Fruit fly (Drosophila melanogaster) whole organism, embryonic: ENCODE data around the gene CG2614.

ENCODE experiments used
- Ada2b ChIP-seq: fragments of 200-800 bp; sonication (Bioruptor generic); IDR thresholded peaks from 2 replicates; pipeline ENCODE4 v1.3.6; 2022; ENCODE audit warnings: missing biosample characterization, missing genetic modification characterization
- CG10147 ChIP-seq: fragments of 200-800 bp; sonication (Bioruptor generic); optimal IDR thresholded peaks from 2 replicates; lab custom pipeline; 2019; ENCODE audit warnings: missing biosample characterization, mild to moderate bottlenecking, missing genetic modification characterization, moderate library complexity
- CG10267 ChIP-seq: fragments of 200-800 bp; sonication (Bioruptor generic); optimal IDR thresholded peaks from 2 replicates; lab custom pipeline; 2018; ENCODE audit warnings: missing biosample characterization, mild to moderate bottlenecking, missing genetic modification characterization, moderate library complexity
- CG10321 ChIP-seq: fragments of 200-800 bp; sonication (Bioruptor generic); IDR thresholded peaks from 2 replicates; pipeline ENCODE4 v1.3.6; 2022; ENCODE audit warnings: missing biosample characterization, missing genetic modification characterization
- CG10543 ChIP-seq: fragments of 200-800 bp; sonication (Bioruptor generic); optimal IDR thresholded peaks from 3 replicates; lab custom pipeline; 2017; ENCODE audit warnings: missing biosample characterization, mild to moderate bottlenecking, missing genetic modification characterization, moderate library complexity
- CG11093 ChIP-seq: fragments of 200-800 bp; sonication (Bioruptor generic); IDR thresholded peaks from 3 replicates; pipeline ENCODE4 v1.3.6; 2022; ENCODE audit warnings: missing biosample characterization, missing genetic modification characterization
- CG12236 ChIP-seq: fragments of 200-800 bp; sonication (Bioruptor generic); optimal IDR thresholded peaks from 2 replicates; lab custom pipeline; 2016; ENCODE audit warnings: missing biosample characterization, missing genetic modification characterization
- CG13424 ChIP-seq: fragments of 200-800 bp; sonication (Bioruptor generic); optimal IDR thresholded peaks from 2 replicates; lab custom pipeline; 2019; ENCODE audit warnings: missing biosample characterization, mild to moderate bottlenecking, missing genetic modification characterization, moderate library complexity
- CG15073 ChIP-seq: fragments of 200-800 bp; sonication (Bioruptor generic); optimal IDR thresholded peaks from 2 replicates; lab custom pipeline; 2016; ENCODE audit warnings: missing biosample characterization, missing genetic modification characterization
- CG15479 ChIP-seq: fragments of 200-800 bp; sonication (Bioruptor generic); optimal IDR thresholded peaks from 3 replicates; lab custom pipeline; 2019; ENCODE audit warnings: missing biosample characterization, mild to moderate bottlenecking, missing genetic modification characterization, moderate library complexity
- CG16863 ChIP-seq: fragments of 200-800 bp; sonication (Bioruptor generic); optimal IDR thresholded peaks from 3 replicates; lab custom pipeline; 2016; ENCODE audit warnings: missing biosample characterization, missing genetic modification characterization
- CG17361 ChIP-seq: fragments of 200-800 bp; sonication (Bioruptor generic); IDR thresholded peaks from 3 replicates; pipeline ENCODE4 v1.3.6; 2022; ENCODE audit warnings: missing biosample characterization, missing genetic modification characterization
- CG17802 ChIP-seq: fragments of 200-800 bp; sonication (Bioruptor generic); optimal IDR thresholded peaks from 2 replicates; lab custom pipeline; 2018; ENCODE audit warnings: missing biosample characterization, mild to moderate bottlenecking, missing genetic modification characterization, moderate library complexity
- CG2199 ChIP-seq: fragments of 200-800 bp; sonication (Bioruptor generic); IDR thresholded peaks from 3 replicates; pipeline ENCODE4 v1.3.6; 2022; ENCODE audit warnings: missing biosample characterization, missing genetic modification characterization
- CG3065 ChIP-seq: fragments of 200-800 bp; sonication (Bioruptor generic); optimal IDR thresholded peaks from 2 replicates; lab custom pipeline; 2016; ENCODE audit warnings: missing biosample characterization, missing genetic modification characterization
- CG34224 ChIP-seq: fragments of 200-800 bp; sonication (Bioruptor generic); IDR thresholded peaks from 3 replicates; pipeline ENCODE4 v1.3.6; 2022; ENCODE audit warnings: missing biosample characterization, missing genetic modification characterization; ENCODE audit not compliant: partially characterized antibody
- CG7271 ChIP-seq: fragments of 200-800 bp; sonication (Bioruptor generic); optimal IDR thresholded peaks from 2 replicates; lab custom pipeline; 2018; ENCODE audit warnings: missing biosample characterization, mild to moderate bottlenecking, missing genetic modification characterization, moderate library complexity
- CG8089 ChIP-seq: fragments of 200-800 bp; sonication (Bioruptor generic); optimal IDR thresholded peaks from 3 replicates; lab custom pipeline; 2016; ENCODE audit warnings: missing biosample characterization, missing genetic modification characterization
- CG8388 ChIP-seq: fragments of 200-800 bp; sonication (Bioruptor generic); optimal IDR thresholded peaks from 2 replicates; lab custom pipeline; 2019; ENCODE audit warnings: missing biosample characterization, mild to moderate bottlenecking, missing genetic modification characterization, moderate library complexity
- CG9609 ChIP-seq: fragments of 200-800 bp; sonication (Bioruptor generic); optimal IDR thresholded peaks from 3 replicates; lab custom pipeline; 2016; ENCODE audit warnings: missing biosample characterization, missing genetic modification characterization
- D19A ChIP-seq: fragments of 200-800 bp; optimal IDR thresholded peaks from 3 replicates; lab custom pipeline; 2019; ENCODE audit warnings: missing biosample characterization, mild to moderate bottlenecking, missing genetic modification characterization, moderate library complexity
- Dip2 ChIP-seq: fragments of 200-800 bp; sonication (Bioruptor generic); IDR thresholded peaks from 2 replicates; pipeline ENCODE4 v1.3.6; 2022; ENCODE audit warnings: missing biosample characterization, missing genetic modification characterization
- HHEX ChIP-seq: fragments of 200-800 bp; sonication (Bioruptor generic); optimal IDR thresholded peaks from 3 replicates; lab custom pipeline; 2017; ENCODE audit warnings: missing biosample characterization, mild to moderate bottlenecking, missing genetic modification characterization, missing genetic modification reagents
- HLH4C ChIP-seq: fragments of 200-800 bp; sonication (Bioruptor generic); IDR thresholded peaks from 3 replicates; pipeline ENCODE4 v1.3.6; 2022; ENCODE audit warnings: missing biosample characterization, missing genetic modification characterization; ENCODE audit not compliant: partially characterized antibody
- Hand ChIP-seq: fragments of 200-800 bp; sonication (Bioruptor generic); optimal IDR thresholded peaks from 2 replicates; lab custom pipeline; 2017; ENCODE audit warnings: mild to moderate bottlenecking, missing biosample characterization, missing genetic modification reagents, missing genetic modification characterization
- Hmx ChIP-seq: fragments of 200-800 bp; sonication (Bioruptor generic); optimal IDR thresholded peaks from 2 replicates; lab custom pipeline; 2016; ENCODE audit warnings: missing biosample characterization, missing genetic modification characterization
- Nf-YB ChIP-seq: fragments of 200-800 bp; sonication (Bioruptor generic); optimal IDR thresholded peaks from 3 replicates; lab custom pipeline; 2019; ENCODE audit warnings: missing biosample characterization, mild to moderate bottlenecking, missing genetic modification characterization, moderate library complexity
- NfI ChIP-seq: fragments of 200-800 bp; sonication (Bioruptor generic); optimal IDR thresholded peaks from 3 replicates; lab custom pipeline; 2018; ENCODE audit warnings: missing biosample characterization, mild to moderate bottlenecking, missing genetic modification characterization, moderate library complexity
- Ravus ChIP-seq: fragments of 200-800 bp; sonication (Bioruptor generic); IDR thresholded peaks from 2 replicates; pipeline ENCODE4 v1.3.6; 2022; ENCODE audit warnings: missing biosample characterization, missing genetic modification characterization
- Sry-δ ChIP-seq: fragments of 200-800 bp; sonication (Bioruptor generic); optimal IDR thresholded peaks from 2 replicates; lab custom pipeline; 2016; ENCODE audit warnings: missing biosample characterization, missing genetic modification characterization
- Usf ChIP-seq: fragments of 200-800 bp; sonication (Bioruptor generic); optimal IDR thresholded peaks from 2 replicates; lab custom pipeline; 2017; ENCODE audit warnings: missing genotype, missing biosample characterization, missing genetic modification characterization
- Vsx1 ChIP-seq: fragments of 200-800 bp; sonication (Bioruptor generic); optimal IDR thresholded peaks from 2 replicates; lab custom pipeline; 2017; ENCODE audit warnings: missing biosample characterization, mild to moderate bottlenecking, missing genetic modification characterization, missing genetic modification reagents
- Xbp1 ChIP-seq: fragments of 200-800 bp; sonication (Bioruptor generic); optimal IDR thresholded peaks from 3 replicates; lab custom pipeline; 2016; ENCODE audit warnings: missing biosample characterization, mild to moderate bottlenecking, missing genetic modification characterization
- ab ChIP-seq: fragments of 200-800 bp; sonication (Bioruptor generic); optimal IDR thresholded peaks from 2 replicates; lab custom pipeline; 2016; ENCODE audit warnings: missing biosample characterization, missing genetic modification characterization
- ac ChIP-seq: fragments of 200-800 bp; sonication (Bioruptor generic); optimal IDR thresholded peaks from 3 replicates; lab custom pipeline; 2017; ENCODE audit warnings: missing biosample characterization, mild to moderate bottlenecking, missing genetic modification characterization
- ase ChIP-seq: fragments of 200-800 bp; sonication (Bioruptor generic); IDR thresholded peaks from 3 replicates; pipeline ENCODE4 v1.3.6; 2022; ENCODE audit warnings: missing biosample characterization, missing genetic modification characterization
- bcd ChIP-seq: fragments of 200-800 bp; sonication (Bioruptor generic); optimal IDR thresholded peaks from 2 replicates; lab custom pipeline; 2017; ENCODE audit warnings: missing biosample characterization, mild to moderate bottlenecking, missing genetic modification characterization
- cad ChIP-seq: fragments of >200 bp; optimal IDR thresholded peaks from 2 replicates; lab custom pipeline; 2017; ENCODE audit warnings: missing biosample characterization, missing genetic modification characterization
- chif ChIP-seq, 2 experiments: fragments of 200-800 bp; sonication (Bioruptor generic); optimal IDR thresholded peaks; 3 replicates each; lab custom pipeline; 2016; ENCODE audit warnings: missing biosample characterization in 2 of 2, missing genetic modification characterization in 2 of 2
- croc ChIP-seq: fragments of 200-800 bp; sonication (Bioruptor generic); conservative IDR thresholded peaks from 3 replicates; pipeline ENCODE4 v1.3.6; 2022; ENCODE audit warnings: missing biosample characterization, missing genetic modification characterization
- danr ChIP-seq: fragments of 200-800 bp; sonication (Bioruptor generic); IDR thresholded peaks from 2 replicates; pipeline ENCODE4 v1.3.6; 2022; ENCODE audit warnings: missing biosample characterization, missing genetic modification characterization
- ems ChIP-seq: fragments of 200-800 bp; sonication (Bioruptor generic); optimal IDR thresholded peaks from 3 replicates; lab custom pipeline; 2016; ENCODE audit warnings: missing biosample characterization, missing genetic modification characterization
- esg ChIP-seq: fragments of 200-800 bp; sonication (Bioruptor generic); conservative IDR thresholded peaks from 2 replicates; pipeline ENCODE4 v1.3.6; 2022; ENCODE audit warnings: missing biosample characterization, missing genetic modification characterization
- grau ChIP-seq: fragments of 200-800 bp; optimal IDR thresholded peaks from 3 replicates; lab custom pipeline; 2019; ENCODE audit warnings: missing biosample characterization, mild to moderate bottlenecking, missing genetic modification characterization, moderate library complexity
- jumu ChIP-seq: fragments of 200-800 bp; sonication (Bioruptor generic); optimal IDR thresholded peaks from 3 replicates; lab custom pipeline; 2016; ENCODE audit warnings: missing biosample characterization, missing genetic modification characterization
- kay ChIP-seq: fragments of 200-800 bp; sonication (Bioruptor generic); optimal IDR thresholded peaks from 2 replicates; lab custom pipeline; 2016; ENCODE audit warnings: missing biosample characterization, missing genetic modification characterization
- lmd ChIP-seq: fragments of 200-800 bp; sonication (Bioruptor generic); IDR thresholded peaks from 2 replicates; pipeline ENCODE4 v1.3.6; 2022; ENCODE audit warnings: missing biosample characterization, missing genetic modification characterization
- mirr ChIP-seq: fragments of 200-800 bp; sonication (Bioruptor generic); optimal IDR thresholded peaks from 3 replicates; lab custom pipeline; 2018; ENCODE audit warnings: missing biosample characterization, mild to moderate bottlenecking, missing genetic modification characterization
- pb ChIP-seq: fragments of 200-800 bp; sonication (Bioruptor generic); optimal IDR thresholded peaks from 3 replicates; lab custom pipeline; 2016; ENCODE audit warnings: missing biosample characterization, missing genetic modification characterization
- slou ChIP-seq: fragments of 200-800 bp; sonication (Bioruptor generic); optimal IDR thresholded peaks from 3 replicates; lab custom pipeline; 2016; ENCODE audit warnings: missing biosample characterization, missing genetic modification characterization

CG2614 gene

DNA sequence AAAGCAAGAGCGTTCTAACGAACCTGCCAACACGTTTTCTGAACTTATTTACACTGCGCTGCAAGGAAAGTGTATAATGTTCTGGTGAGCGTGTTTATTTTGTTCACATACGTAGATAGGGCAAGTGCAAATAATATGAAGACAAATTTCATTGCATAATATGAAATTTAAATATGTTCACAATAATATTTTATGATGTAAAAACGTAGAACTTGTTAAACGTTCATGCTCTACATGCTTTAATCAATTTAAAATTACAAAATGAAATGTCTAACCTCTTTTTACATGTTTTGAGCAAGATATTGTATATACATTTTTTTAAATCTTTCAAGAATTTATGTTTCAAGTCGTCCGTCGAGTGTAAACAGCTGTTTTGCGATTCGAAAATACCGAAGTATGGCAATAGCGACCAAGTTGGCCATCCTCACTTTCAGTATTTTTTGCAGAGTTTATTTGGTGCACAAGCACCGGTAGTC, 10.8 kb upstream of the CG2614 start, which contains the start of the genes phr6-4 and CG2608 (continued):
- TF ChIP-seq mirr (GFP tag; lab: Kevin White, UChicago), result peak; percentile 79
- TF ChIP-seq CG10267, result peak; percentile 89
- peak; percentile 82 for TF ChIP-seq esg (GFP tag; lab: Robert Waterston, UW)
- TF ChIP-seq NfI (GFP tag; lab: Kevin White, UChicago), result peak; percentile 94
- peak; percentile 87 for TF ChIP-seq slou (GFP tag; lab: Kevin White, UChicago)
- peak; percentile 83 for TF ChIP-seq Hand
- TF ChIP-seq cad (GFP tag; lab: Kevin White, UChicago), result no peak
- TF ChIP-seq CG13424 (tag; lab: Kevin White, UChicago), result peak; percentile 95
- TF ChIP-seq Usf (GFP tag; lab: Kevin White, UChicago), result peak; percentile 84
- TF ChIP-seq bcd (GFP tag; lab: Kevin White, UChicago), result peak; percentile 92
- TF ChIP-seq kay (GFP tag; lab: Kevin White, UChicago), result peak; percentile 84
- TF ChIP-seq CG12236 (GFP tag; lab: Kevin White, UChicago), result peak; percentile 71
- peak; percentile 86 for TF ChIP-seq CG3065 (GFP tag; lab: Kevin White, UChicago)
- peak; percentile 95 for TF ChIP-seq grau
- peak; percentile 87 for TF ChIP-seq CG10543 (GFP tag; lab: Kevin White, UChicago)
- TF ChIP-seq ems, result peak; percentile 87
- TF ChIP-seq chif (GFP tag; optimal IDR thresholded peaks at IDR 0.05; lab: Kevin White, UChicago), result peak; percentile 77 to 87
- TF ChIP-seq CG7271 (tag; lab: Kevin White, UChicago), result peak; percentile 49
- TF ChIP-seq CG10321, result peak; percentile 56; the same call in 1 of the 2 replicates
- TF ChIP-seq Xbp1 (GFP tag; lab: Kevin White, UChicago), result peak; percentile 96
- TF ChIP-seq HLH4C (GFP tag; lab: Robert Waterston, UW), result no peak
- TF ChIP-seq CG2199 (GFP tag; lab: Robert Waterston, UW), result peak; percentile 74; the same call in 2 of the 3 replicates
- TF ChIP-seq pb, result peak; percentile 51
- peak; percentile 92 for TF ChIP-seq CG8388 (GFP tag; lab: Kevin White, UChicago)
- peak; percentile 78 for TF ChIP-seq ac (GFP tag; lab: Kevin White, UChicago)
- no peak for TF ChIP-seq CG34224 (GFP tag; lab: Robert Waterston, UW)
- peak; percentile 97 for TF ChIP-seq CG17361 (GFP tag; lab: Robert Waterston, UW)
- TF ChIP-seq CG9609 (GFP tag; lab: Kevin White, UChicago), result peak; percentile 81
- TF ChIP-seq Nf-YB (GFP tag; lab: Kevin White, UChicago), result peak; percentile 82
- TF ChIP-seq HHEX, result peak; percentile 89
- peak; percentile 36 for TF ChIP-seq Sry-δ
- peak; percentile 85 for TF ChIP-seq CG11093 (GFP tag; lab: Robert Waterston, UW)
- TF ChIP-seq lmd, result peak; percentile 90
- TF ChIP-seq Hmx, result peak; percentile 84
- TF ChIP-seq CG17802 (tag; lab: Kevin White, UChicago), result peak; percentile 69
- TF ChIP-seq Vsx1 (GFP tag; lab: Kevin White, UChicago), result peak; percentile 84
- peak; percentile 67 for TF ChIP-seq danr
- TF ChIP-seq jumu (GFP tag; lab: Kevin White, UChicago), result peak; percentile 80
- TF ChIP-seq ab (GFP tag; lab: Kevin White, UChicago), result peak; percentile 57
- TF ChIP-seq CG16863, result peak; percentile 77
- TF ChIP-seq ase (GFP tag; lab: Robert Waterston, UW), result peak; percentile 77
- TF ChIP-seq CG8089 (GFP tag; lab: Kevin White, UChicago), result peak; percentile 72
- TF ChIP-seq croc, result peak; percentile 83
- TF ChIP-seq CG10147 (GFP tag; lab: Kevin White, UChicago), result peak; percentile 95
- TF ChIP-seq Dip2 (GFP tag; lab: Robert Waterston, UW), result no peak
- TF ChIP-seq CG15073, result peak; percentile 54
- peak; percentile 90 for TF ChIP-seq D19A (tag; lab: Kevin White, UChicago)
- no peak for TF ChIP-seq CG15479 (GFP tag; lab: Kevin White, UChicago)
- peak; percentile 81 for TF ChIP-seq Ada2b (GFP tag; lab: Robert Waterston, UW)
- TF ChIP-seq Ravus (GFP tag; lab: Robert Waterston, UW), result peak; percentile 66
